Fruit fly (Drosophila melanogaster) whole organism, pupa: ENCODE measurements around the gene fit.

ENCODE experiments used
- CG10348 ChIP-seq: fragments of 200-800 bp; sonication (Bioruptor generic); IDR thresholded peaks from 2 replicates; pipeline ENCODE4 v1.3.6; 2022; ENCODE audit warnings: missing biosample characterization, missing genetic modification characterization
- CG12605 ChIP-seq: fragments of 200-800 bp; sonication (Bioruptor generic); IDR thresholded peaks from 2 replicates; pipeline ENCODE4 v1.3.6; 2022; ENCODE audit warnings: missing biosample characterization, missing genetic modification characterization
- CG13204 ChIP-seq: fragments of 200-800 bp; sonication (Bioruptor generic); optimal IDR thresholded peaks from 2 replicates; lab custom pipeline; 2018; ENCODE audit warnings: missing biosample characterization, mild to moderate bottlenecking, missing genetic modification characterization, moderate library complexity
- CG14655 ChIP-seq: fragments of 200-800 bp; sonication (Bioruptor generic); optimal IDR thresholded peaks from 3 replicates; lab custom pipeline; 2017; ENCODE audit warnings: mild to moderate bottlenecking, missing biosample characterization, missing genetic modification reagents, missing genetic modification characterization
- CG15710 ChIP-seq: fragments of 200-800 bp; sonication (Bioruptor generic); optimal IDR thresholded peaks from 2 replicates; lab custom pipeline; 2018; ENCODE audit warnings: missing biosample characterization, mild to moderate bottlenecking, missing genetic modification characterization, moderate library complexity
- CG17806 ChIP-seq: fragments of 200-800 bp; sonication (Bioruptor generic); optimal IDR thresholded peaks from 2 replicates; lab custom pipeline; 2018; ENCODE audit warnings: missing biosample characterization, mild to moderate bottlenecking, missing genetic modification characterization, moderate library complexity
- CG32121 ChIP-seq: fragments of 200-800 bp; sonication (Bioruptor generic); IDR thresholded peaks from 2 replicates; pipeline ENCODE4 v1.3.6; 2022; ENCODE audit warnings: missing biosample characterization, missing genetic modification characterization
- CG34367 ChIP-seq: fragments of 200-800 bp; sonication (Bioruptor generic); optimal IDR thresholded peaks from 2 replicates; lab custom pipeline; 2018; ENCODE audit warnings: missing biosample characterization, mild to moderate bottlenecking, missing genetic modification characterization
- CG4496 ChIP-seq: fragments of 200-800 bp; sonication (Bioruptor generic); IDR thresholded peaks from 3 replicates; pipeline ENCODE4 v1.3.6; 2022; ENCODE audit warnings: missing biosample characterization, missing genetic modification characterization
- CG8159 ChIP-seq: fragments of 200-800 bp; sonication (Bioruptor generic); optimal IDR thresholded peaks from 3 replicates; lab custom pipeline; 2018; ENCODE audit warnings: missing biosample characterization, mild to moderate bottlenecking, missing genetic modification characterization, moderate library complexity
- CG8301 ChIP-seq: fragments of 200-800 bp; sonication (Bioruptor generic); optimal IDR thresholded peaks from 2 replicates; lab custom pipeline; 2018; ENCODE audit warnings: missing biosample characterization, mild to moderate bottlenecking, missing genetic modification characterization
- CG9948 ChIP-seq: fragments of 200-800 bp; sonication (Bioruptor generic); optimal IDR thresholded peaks from 2 replicates; lab custom pipeline; 2018; ENCODE audit warnings: missing biosample characterization, mild to moderate bottlenecking, missing genetic modification characterization, moderate library complexity
- D1 ChIP-seq: fragments of 200-800 bp; sonication (Bioruptor generic); optimal IDR thresholded peaks from 2 replicates; lab custom pipeline; 2018; ENCODE audit warnings: missing biosample characterization, mild to moderate bottlenecking, missing genetic modification characterization, moderate library complexity
- EcR ChIP-seq: fragments of 200-800 bp; sonication (Bioruptor generic); optimal IDR thresholded peaks from 3 replicates; lab custom pipeline; 2019; ENCODE audit warnings: missing biosample characterization, missing genetic modification characterization, mild to moderate bottlenecking, moderate library complexity, missing genetic modification reagents
- Ets98B ChIP-seq: fragments of 200-800 bp; sonication (Bioruptor generic); IDR thresholded peaks from 2 replicates; pipeline ENCODE4 v1.3.6; 2022; ENCODE audit warnings: missing biosample characterization, missing genetic modification characterization
- Pif1A ChIP-seq: fragments of 200-800 bp; sonication (Bioruptor generic); optimal IDR thresholded peaks from 3 replicates; lab custom pipeline; 2016; ENCODE audit warnings: missing biosample characterization, missing genetic modification characterization
- Pif1B ChIP-seq: fragments of 200-800 bp; sonication (Bioruptor generic); optimal IDR thresholded peaks from 3 replicates; lab custom pipeline; 2016; ENCODE audit warnings: missing biosample characterization, missing genetic modification characterization
- Snoo ChIP-seq: fragments of 200-800 bp; sonication (Bioruptor generic); optimal IDR thresholded peaks from 3 replicates; lab custom pipeline; 2017; ENCODE audit warnings: missing biosample characterization, mild to moderate bottlenecking, missing genetic modification characterization, inconsistent platforms
- fd96Ca ChIP-seq: fragments of 200-800 bp; sonication (Bioruptor generic); IDR thresholded peaks from 3 replicates; pipeline ENCODE4 v1.3.6; 2022; ENCODE audit warnings: missing biosample characterization, missing genetic modification characterization
- gl ChIP-seq: fragments of 200-800 bp; sonication (Bioruptor generic); optimal IDR thresholded peaks from 2 replicates; lab custom pipeline; 2018; ENCODE audit warnings: missing biosample characterization, mild to moderate bottlenecking, missing genetic modification characterization
- rn ChIP-seq: fragments of 200-800 bp; sonication (Bioruptor generic); IDR thresholded peaks from 2 replicates; pipeline ENCODE4 v1.3.6; 2022; ENCODE audit warnings: missing biosample characterization, missing genetic modification characterization

Gene fit

dm6 chr3R:21895961-21896875 is 12.0 kb upstream of the fit start:
- TF ChIP-seq CG12605, result peak; percentile 70
- TF ChIP-seq Pif1A (GFP tag; lab: Kevin White, UChicago), result no peak
- peak; percentile 56 for TF ChIP-seq CG8159 (tag; lab: Kevin White, UChicago)
- TF ChIP-seq gl (tag; lab: Kevin White, UChicago), result peak; percentile 59
- no peak for TF ChIP-seq Pif1B (GFP tag; lab: Kevin White, UChicago)
- peak; percentile 3 for TF ChIP-seq Snoo
- TF ChIP-seq CG14655 (GFP tag; lab: Kevin White, UChicago), result peak; percentile 72
- peak; percentile 6 for TF ChIP-seq CG15710 (tag; lab: Kevin White, UChicago)
- no peak for TF ChIP-seq D1 (tag; lab: Kevin White, UChicago)
- no peak for TF ChIP-seq CG13204 (GFP tag; lab: Kevin White, UChicago)
- TF ChIP-seq CG10348 (GFP tag; lab: Robert Waterston, UW), result no peak
- peak; percentile 41; the same call in 1 of the 3 replicates for TF ChIP-seq CG4496 (GFP tag; lab: Robert Waterston, UW)
- TF ChIP-seq CG8301 (tag; lab: Kevin White, UChicago), result peak; percentile 22
- 0 out of 3 replicates have a peak, but pooled peaks have one; percentile 9 for TF ChIP-seq fd96Ca (GFP tag; lab: Robert Waterston, UW)
- no peak for TF ChIP-seq CG32121 (GFP tag; lab: Robert Waterston, UW)
- peak; percentile 43 for TF ChIP-seq CG17806
- TF ChIP-seq EcR, result peak; percentile 85
- TF ChIP-seq Ets98B (GFP tag; lab: Robert Waterston, UW), result 0 out of 2 replicates have a peak, but pooled peaks have one; percentile 13
- peak; percentile 27 for TF ChIP-seq CG9948 (tag; lab: Kevin White, UChicago)
- TF ChIP-seq rn (GFP tag; lab: Robert Waterston, UW), result no peak
- TF ChIP-seq CG34367 (tag; lab: Kevin White, UChicago), result peak; percentile 16

dm6 chr3R:21893929-21894328 is 9.7 kb upstream of the fit start:
- TF ChIP-seq Snoo (peak; percentile 32), CG14655 (GFP tag; lab: Kevin White, UChicago) (peak; percentile 93), CG34367 (tag; lab: Kevin White, UChicago) (peak; percentile 78), D1 (tag; lab: Kevin White, UChicago) (peak; percentile 80), CG15710 (tag; lab: Kevin White, UChicago) (peak; percentile 80), CG4496 (GFP tag; lab: Robert Waterston, UW) (peak; percentile 90), CG8159 (tag; lab: Kevin White, UChicago) (peak; percentile 85), EcR (peak; percentile 42), CG32121 (GFP tag; lab: Robert Waterston, UW) (peak; percentile 86), Ets98B (GFP tag; lab: Robert Waterston, UW) (peak; percentile 85), CG17806 (peak; percentile 85), CG10348 (GFP tag; lab: Robert Waterston, UW) (0 out of 2 replicates have a peak, but pooled peaks have one; percentile 29), CG13204 (GFP tag; lab: Kevin White, UChicago) (peak; percentile 59), gl (tag; lab: Kevin White, UChicago) (peak; percentile 62), Pif1B (GFP tag; lab: Kevin White, UChicago) (peak; percentile 72), CG8301 (tag; lab: Kevin White, UChicago) (peak; percentile 92), CG12605 (peak; percentile 84), rn (GFP tag; lab: Robert Waterston, UW) (peak; percentile 78), Pif1A (GFP tag; lab: Kevin White, UChicago) (peak; percentile 81), fd96Ca (GFP tag; lab: Robert Waterston, UW) (peak; percentile 68; the same call in 2 of the 3 replicates), CG9948 (tag; lab: Kevin White, UChicago) (peak; percentile 87)

dm6 chr3R:21892450-21892849 is 8.2 kb upstream of the fit start:
- TF ChIP-seq D1 (tag; lab: Kevin White, UChicago), result no peak
- peak; percentile 11 for TF ChIP-seq Pif1B (GFP tag; lab: Kevin White, UChicago)
- TF ChIP-seq CG13204 (GFP tag; lab: Kevin White, UChicago), result peak; percentile 51
- peak; percentile 8 for TF ChIP-seq gl (tag; lab: Kevin White, UChicago)
- peak; percentile 40; the same call in 1 of the 3 replicates for TF ChIP-seq CG4496 (GFP tag; lab: Robert Waterston, UW)
- TF ChIP-seq CG15710 (tag; lab: Kevin White, UChicago), result peak; percentile 2
- no peak for TF ChIP-seq rn (GFP tag; lab: Robert Waterston, UW)
- no peak for TF ChIP-seq CG12605

- TF ChIP-seq CG4496 (GFP tag; lab: Robert Waterston, UW) (no peak; the same call in 2 of the 3 replicates), CG10348 (GFP tag; lab: Robert Waterston, UW) (no peak), EcR (peak; percentile 89), CG17806 (no peak), fd96Ca (GFP tag; lab: Robert Waterston, UW) (no peak), CG14655 (GFP tag; lab: Kevin White, UChicago) (peak; percentile 32), rn (GFP tag; lab: Robert Waterston, UW) (0 out of 2 replicates have a peak, but pooled peaks have one; percentile 16), Ets98B (GFP tag; lab: Robert Waterston, UW) (no peak), CG8301 (tag; lab: Kevin White, UChicago) (no peak)
Measured at dm6 chr3R:21890739-21891138, 6.5 kb upstream of the fit start.

DNA sequence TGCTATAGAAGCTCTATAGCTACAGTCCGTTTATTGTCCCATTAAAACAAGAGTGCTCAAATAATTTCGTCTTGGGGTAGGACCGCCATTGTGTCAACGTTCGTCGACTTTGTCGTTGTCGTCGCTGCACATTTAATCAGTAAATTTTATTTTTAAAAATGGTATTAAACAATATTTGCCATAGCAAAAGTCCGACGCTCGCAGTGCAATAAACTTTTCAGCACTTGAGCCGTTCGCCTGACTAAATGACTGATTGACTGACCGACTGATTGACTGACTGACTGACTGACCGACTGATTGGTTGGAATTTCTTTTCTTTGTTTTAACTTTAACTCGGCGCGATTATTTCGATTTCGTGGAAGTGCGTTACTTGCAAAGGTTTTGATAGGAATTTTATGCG is 5.7 kb upstream of the fit start:
- peak; percentile 96 for TF ChIP-seq EcR
- no peak for TF ChIP-seq CG8159 (tag; lab: Kevin White, UChicago)
- TF ChIP-seq CG13204 (GFP tag; lab: Kevin White, UChicago), result peak; percentile 0
